Worm (Caenorhabditis elegans) whole organism, early embryonic: ENCODE results near the gene srw-54.
A peak's percentile ranks its signal among the peaks of the same experiment; 100 is the strongest.

Source experiments
- B0310.2 ChIP-seq: sonication (generic microtip); optimal IDR thresholded peaks from 2 replicates; lab custom pipeline; 2016; ENCODE audit warnings: mild to moderate bottlenecking, missing genetic modification characterization, missing compliant biosample characterization
- F13C5.2 ChIP-seq: sonication (generic microtip); optimal IDR thresholded peaks from 2 replicates; lab custom pipeline; 2017; ENCODE audit warnings: mild to moderate bottlenecking, missing genetic modification characterization, inconsistent platforms, missing compliant biosample characterization
- aly-1 ChIP-seq: sonication (generic microtip); optimal IDR thresholded peaks from 2 replicates; lab custom pipeline; 2016; ENCODE audit warnings: missing genetic modification characterization, missing compliant biosample characterization
- ama-1 ChIP-seq: fragments of 150-350 bp; optimal IDR thresholded peaks from 2 replicates; lab custom pipeline; 2014
- ceh-13 ChIP-seq: fragments of 200-800 bp; sonication (Bioruptor generic); optimal IDR thresholded peaks from 2 replicates; lab custom pipeline; 2018; ENCODE audit warnings: mild to moderate bottlenecking, missing genetic modification characterization, missing compliant biosample characterization
- ceh-36 ChIP-seq: sonication (generic microtip); optimal IDR thresholded peaks from 2 replicates; lab custom pipeline; 2016; ENCODE audit warnings: missing genetic modification characterization, inconsistent platforms, missing compliant biosample characterization
- ets-7 ChIP-seq: sonication (generic microtip); optimal IDR thresholded peaks from 2 replicates; lab custom pipeline; 2016; ENCODE audit warnings: missing genotype, missing genetic modification characterization, missing compliant biosample characterization
- flt-1 ChIP-seq: fragments of 200-800 bp; sonication (Bioruptor generic); IDR thresholded peaks from 2 replicates; pipeline ENCODE4 v1.3.6; 2022; ENCODE audit warnings: missing genetic modification characterization, missing compliant biosample characterization
- hmbx-1 ChIP-seq: sonication (generic microtip); optimal IDR thresholded peaks from 2 replicates; lab custom pipeline; 2016; ENCODE audit warnings: mild to moderate bottlenecking, missing genetic modification characterization, missing compliant biosample characterization
- hmg-4 ChIP-seq: fragments of 200-800 bp; sonication (Bioruptor generic); optimal IDR thresholded peaks from 2 replicates; lab custom pipeline; 2018; ENCODE audit warnings: mild to moderate bottlenecking, missing genetic modification characterization, missing compliant biosample characterization
- hnd-1 ChIP-seq: sonication (generic microtip); optimal IDR thresholded peaks from 2 replicates; lab custom pipeline; 2016; ENCODE audit warnings: missing genetic modification characterization, missing compliant biosample characterization
- pes-1 ChIP-seq: fragments of 200-800 bp; sonication (Bioruptor generic); IDR thresholded peaks from 2 replicates; pipeline ENCODE4 v1.3.6; 2022; ENCODE audit warnings: missing genetic modification reagents, missing genetic modification characterization, missing compliant biosample characterization
- scrt-1 ChIP-seq: fragments of 200-800 bp; sonication (Bioruptor generic); IDR thresholded peaks from 2 replicates; pipeline ENCODE4 v1.3.6; 2022; ENCODE audit warnings: missing genetic modification characterization, missing compliant biosample characterization
- sea-1 ChIP-seq: fragments of 200-800 bp; sonication (Bioruptor generic); conservative IDR thresholded peaks from 2 replicates; pipeline ENCODE4 v1.3.6; 2022; ENCODE audit warnings: missing genetic modification characterization, missing compliant biosample characterization
- tbx-11 ChIP-seq: fragments of 200-800 bp; sonication (Bioruptor generic); IDR thresholded peaks from 2 replicates; pipeline ENCODE4 v1.3.6; 2022; ENCODE audit warnings: missing genetic modification characterization, missing compliant biosample characterization
- tbx-37 ChIP-seq: fragments of 200-800 bp; sonication (Bioruptor generic); conservative IDR thresholded peaks from 2 replicates; pipeline ENCODE4 v1.3.6; 2022; ENCODE audit warnings: missing genetic modification reagents, missing genetic modification characterization, missing compliant biosample characterization
- tra-4 ChIP-seq: sonication (generic microtip); optimal IDR thresholded peaks from 2 replicates; lab custom pipeline; 2017; ENCODE audit warnings: missing genetic modification characterization, missing compliant biosample characterization

srw-54 gene

ce11 chrV:16592947-16593791, 18.0 kb upstream of the srw-54 start:
- TF ChIP-seq ceh-13 (GFP tag; lab: Kevin White, UChicago): no peak
- TF ChIP-seq scrt-1 (GFP tag; lab: Robert Waterston, UW): no peak
- TF ChIP-seq ceh-36: peak; percentile 88
- TF ChIP-seq tbx-37 (GFP tag; lab: Robert Waterston, UW): no peak
- TF ChIP-seq tra-4 (tag; lab: Kevin White, UChicago): no peak
- no peak for TF ChIP-seq hmbx-1 (tag; lab: Kevin White, UChicago)
- TF ChIP-seq hmg-4: no peak
- TF ChIP-seq ets-7 (tag; lab: Kevin White, UChicago): no peak

- TF ChIP-seq tbx-37 (GFP tag; lab: Robert Waterston, UW) (no peak), hmbx-1 (tag; lab: Kevin White, UChicago) (no peak), ama-1 (no peak), ets-7 (tag; lab: Kevin White, UChicago) (no peak), pes-1 (GFP tag; lab: Robert Waterston, UW) (no peak), tra-4 (tag; lab: Kevin White, UChicago) (no peak), aly-1 (tag; lab: Kevin White, UChicago) (no peak), hmg-4 (no peak), F13C5.2 (tag; lab: Kevin White, UChicago) (no peak), tbx-11 (no peak), hnd-1 (no peak), B0310.2 (tag; lab: Kevin White, UChicago) (no peak)
Measured at ce11 chrV:16593792-16594059, 17.4 kb upstream of the srw-54 start.

ce11 chrV:16594514-16594913, 16.6 kb upstream of the srw-54 start:
- TF ChIP-seq ets-7 (tag; lab: Kevin White, UChicago) (no peak), tbx-37 (GFP tag; lab: Robert Waterston, UW) (no peak), sea-1 (no peak), tra-4 (tag; lab: Kevin White, UChicago) (no peak), scrt-1 (GFP tag; lab: Robert Waterston, UW) (no peak), flt-1 (GFP tag; lab: Robert Waterston, UW) (no peak), F13C5.2 (tag; lab: Kevin White, UChicago) (no peak), B0310.2 (tag; lab: Kevin White, UChicago) (no peak), pes-1 (GFP tag; lab: Robert Waterston, UW) (no peak), hmg-4 (no peak), tbx-11 (no peak), aly-1 (tag; lab: Kevin White, UChicago) (no peak), ceh-36 (no peak), hmbx-1 (tag; lab: Kevin White, UChicago) (no peak), hnd-1 (no peak), ama-1 (no peak), ceh-13 (GFP tag; lab: Kevin White, UChicago) (no peak)

ce11 chrV:16595140-16595791, 15.9 kb upstream of the srw-54 start, which contains the start of gene cpl-1:
cpl-1 (minus strand) TSS chrV:16595346.
- no peak for TF ChIP-seq F13C5.2 (tag; lab: Kevin White, UChicago)
- no peak for TF ChIP-seq scrt-1 (GFP tag; lab: Robert Waterston, UW)
- no peak for TF ChIP-seq ceh-36
- no peak for TF ChIP-seq hmg-4
- no peak for TF ChIP-seq hmbx-1 (tag; lab: Kevin White, UChicago)
- TF ChIP-seq tbx-11: no peak
- no peak for TF ChIP-seq aly-1 (tag; lab: Kevin White, UChicago)

ce11 chrV:16596102-16596501, 15.0 kb upstream of the srw-54 start:
- no peak for TF ChIP-seq ama-1
- no peak for TF ChIP-seq tbx-11
- TF ChIP-seq hnd-1: no peak
- TF ChIP-seq flt-1 (GFP tag; lab: Robert Waterston, UW): no peak
- TF ChIP-seq pes-1 (GFP tag; lab: Robert Waterston, UW): no peak
- no peak for TF ChIP-seq tbx-37 (GFP tag; lab: Robert Waterston, UW)
- TF ChIP-seq ceh-36: no peak
- TF ChIP-seq aly-1 (tag; lab: Kevin White, UChicago): no peak
- TF ChIP-seq hmg-4: no peak
- TF ChIP-seq ets-7 (tag; lab: Kevin White, UChicago): no peak
- no peak for TF ChIP-seq sea-1
- no peak for TF ChIP-seq tra-4 (tag; lab: Kevin White, UChicago)
- no peak for TF ChIP-seq F13C5.2 (tag; lab: Kevin White, UChicago)
- TF ChIP-seq scrt-1 (GFP tag; lab: Robert Waterston, UW): no peak
- TF ChIP-seq B0310.2 (tag; lab: Kevin White, UChicago): no peak
- no peak for TF ChIP-seq ceh-13 (GFP tag; lab: Kevin White, UChicago)
- no peak for TF ChIP-seq hmbx-1 (tag; lab: Kevin White, UChicago)

ce11 chrV:16598437-16598836, 12.7 kb upstream of the srw-54 start:
- TF ChIP-seq tbx-37 (GFP tag; lab: Robert Waterston, UW) (no peak), F13C5.2 (tag; lab: Kevin White, UChicago) (no peak), aly-1 (tag; lab: Kevin White, UChicago) (no peak), tra-4 (tag; lab: Kevin White, UChicago) (no peak), ceh-13 (GFP tag; lab: Kevin White, UChicago) (no peak), sea-1 (no peak)

- TF ChIP-seq ama-1 (no peak), hnd-1 (no peak), aly-1 (tag; lab: Kevin White, UChicago) (no peak), tra-4 (tag; lab: Kevin White, UChicago) (no peak), ceh-36 (no peak)
Measured at ce11 chrV:16599835-16600234, 11.3 kb upstream of the srw-54 start.
